Worm (Caenorhabditis elegans) whole organism, midembryonic: ENCODE results near the gene srz-37.

Source experiments
- T22C8.4 ChIP-seq: fragments of 200-800 bp; sonication (Bioruptor generic); IDR thresholded peaks from 2 replicates; pipeline ENCODE4 v1.3.6; 2022; ENCODE audit warnings: missing genetic modification characterization, missing compliant biosample characterization
- cog-1 ChIP-seq: sonication (generic microtip); optimal IDR thresholded peaks from 2 replicates; lab custom pipeline; 2016; ENCODE audit warnings: missing genetic modification characterization, missing compliant biosample characterization
- flt-1 ChIP-seq: fragments of 200-800 bp; sonication (Bioruptor generic); IDR thresholded peaks from 2 replicates; pipeline ENCODE4 v1.3.6; 2022; ENCODE audit warnings: missing genetic modification characterization, missing compliant biosample characterization
- klf-2 ChIP-seq: fragments of 200-800 bp; sonication (Bioruptor generic); conservative IDR thresholded peaks from 2 replicates; pipeline ENCODE4 v1.3.6; 2022; ENCODE audit warnings: missing genetic modification reagents, missing genetic modification characterization, missing compliant biosample characterization
- med-1 ChIP-seq: sonication (generic microtip); optimal IDR thresholded peaks from 2 replicates; lab custom pipeline; 2017; ENCODE audit warnings: missing genetic modification characterization, mild to moderate bottlenecking, missing compliant biosample characterization, antibody characterized with exemption, missing genetic modification reagents; ENCODE audit not compliant: insufficient read depth
- tab-1 ChIP-seq: fragments of 200-800 bp; sonication (Bioruptor generic); IDR thresholded peaks from 2 replicates; pipeline ENCODE4 v1.3.6; 2022; ENCODE audit warnings: missing genetic modification characterization, missing compliant biosample characterization
- ztf-23 ChIP-seq: fragments of 200-800 bp; sonication (Bioruptor generic); IDR thresholded peaks from 2 replicates; pipeline ENCODE4 v1.3.6; 2022; ENCODE audit warnings: missing genetic modification reagents, missing genetic modification characterization, missing compliant biosample characterization

ce11 chrIV:3478911-3479385 is 2.7 kb downstream of the srz-37 start, which contains the start of the genes srz-70 and C09G12.5:
- no peak for TF ChIP-seq med-1 (GFP tag; lab: Kevin White, UChicago)
- TF ChIP-seq cog-1 (tag; lab: Kevin White, UChicago): no peak
- no peak for TF ChIP-seq ztf-23 (GFP tag; lab: Robert Waterston, UW)
- TF ChIP-seq flt-1 (GFP tag; lab: Robert Waterston, UW): no peak
- TF ChIP-seq tab-1 (GFP tag; lab: Robert Waterston, UW): no peak
- TF ChIP-seq klf-2 (GFP tag; lab: Robert Waterston, UW): no peak
- no peak for TF ChIP-seq T22C8.4
